Fruit fly (Drosophila melanogaster): ENCODE results near the gene CG2926.
A peak's percentile ranks its signal among the peaks of the same experiment; 100 is the strongest.

Gene CG2926

DNA sequence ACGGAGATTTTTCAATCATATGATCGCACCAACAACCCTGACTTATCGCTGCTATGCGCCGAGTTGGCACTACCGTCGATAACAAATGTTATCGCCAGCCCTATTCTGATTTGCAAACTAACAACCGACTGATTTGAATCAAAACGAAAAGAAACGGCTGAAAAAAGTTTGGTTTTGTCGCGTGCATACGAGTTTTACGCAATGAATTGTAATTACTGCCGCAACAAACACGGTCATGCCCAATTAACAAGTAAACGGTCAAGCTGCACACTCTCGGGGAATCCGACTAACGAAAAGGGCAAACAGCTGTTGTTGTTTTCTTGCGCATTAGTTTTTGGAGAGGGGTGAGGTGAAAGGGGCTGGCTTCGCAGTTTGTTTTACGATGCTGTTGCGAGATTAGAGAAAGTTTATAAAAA, 23.4 kb downstream of the CG2926 start, which contains the start of the genes CG14671 and CG12746 (continued):
- TF ChIP-seq Aef1 (GFP tag; IDR thresholded peaks at IDR 0.05) (0 out of 3 replicates have a peak, but pooled peaks have one; percentile 21), CG2116 (GFP tag; optimal IDR thresholded peaks at IDR 0.05) (peak; percentile 78), tio (GFP tag; optimal IDR thresholded peaks at IDR 0.05) (no peak), CG10366 (GFP tag; IDR thresholded peaks at IDR 0.05) (no peak), CG3995 (GFP tag; optimal IDR thresholded peaks at IDR 0.05) (no peak), pzg (GFP tag; optimal IDR thresholded peaks at IDR 0.05) (peak; percentile 63), CG1832 (GFP tag; optimal IDR thresholded peaks at IDR 0.05) (no peak), sens (GFP tag) (peak; percentile 79), Hr3 (GFP tag; optimal IDR thresholded peaks at IDR 0.05) (no peak), da (GFP tag; optimal IDR thresholded peaks at IDR 0.05) (no peak), dpn (GFP tag; optimal IDR thresholded peaks at IDR 0.05) (no peak), ranshi (GFP tag; IDR thresholded peaks at IDR 0.05) (no peak), shn (GFP tag; optimal IDR thresholded peaks at IDR 0.05) (no peak), CG14667 (GFP tag; IDR thresholded peaks at IDR 0.05) (no peak), CG31365 (tag; optimal IDR thresholded peaks at IDR 0.05) (no peak), emc (GFP tag; optimal IDR thresholded peaks at IDR 0.05) (no peak), zfh2 (GFP tag; optimal IDR thresholded peaks at IDR 0.05) (no peak), Poxn (GFP tag; IDR thresholded peaks at IDR 0.05) (no peak), CG11247 (GFP tag; IDR thresholded peaks at IDR 0.05) (no peak), CG13296 (GFP tag; optimal IDR thresholded peaks at IDR 0.05) (no peak), CG10565 (GFP tag; optimal IDR thresholded peaks at IDR 0.05) (no peak), p53 (GFP tag; optimal IDR thresholded peaks at IDR 0.05) (no peak), grn (GFP tag; optimal IDR thresholded peaks at IDR 0.05) (peak; percentile 44), CG2120 (GFP tag; optimal IDR thresholded peaks at IDR 0.05) (no peak), CG4617 (GFP tag; optimal IDR thresholded peaks at IDR 0.05; ENCODE audit: borderline replicate concordance) (peak; percentile 52), CoRest (tag; optimal IDR thresholded peaks at IDR 0.05) (peak; percentile 13), CG4328 (GFP tag; optimal IDR thresholded peaks at IDR 0.05) (no peak), row (GFP tag; IDR thresholded peaks at IDR 0.05) (0 out of 3 replicates have a peak, but pooled peaks have one; percentile 17), croc (GFP tag; conservative IDR thresholded peaks at IDR 0.05) (no peak), pb (GFP tag; optimal IDR thresholded peaks at IDR 0.05) (no peak), Pdp1 (GFP tag; optimal IDR thresholded peaks at IDR 0.05) (peak in 1 of 2 experiments; percentile 18), nerfin-2 (GFP tag; IDR thresholded peaks at IDR 0.05; ENCODE audit: partially characterized antibody) (peak; percentile 36; the same call in 1 of the 2 replicates), CG4820 (GFP tag; optimal IDR thresholded peaks at IDR 0.05) (no peak), CG2712 (tag; optimal IDR thresholded peaks at IDR 0.05) (peak; percentile 39), Myb (GFP tag; optimal IDR thresholded peaks at IDR 0.05) (peak; percentile 84), BEAF-32 (GFP tag; optimal IDR thresholded peaks at IDR 0.05) (peak; percentile 28), CG12659 (GFP tag; optimal IDR thresholded peaks at IDR 0.05) (peak; percentile 15), crol (GFP tag; IDR thresholded peaks at IDR 0.05) (peak; percentile 94), Elba2 (GFP tag; optimal IDR thresholded peaks at IDR 0.05) (peak; percentile 7), CG13894 (tag; optimal IDR thresholded peaks at IDR 0.05) (no peak), CG8089 (GFP tag; optimal IDR thresholded peaks at IDR 0.05) (no peak), HmgD (GFP tag; optimal IDR thresholded peaks at IDR 0.05) (no peak), CrebB (tag; optimal IDR thresholded peaks at IDR 0.05) (peak; percentile 26), sc (optimal IDR thresholded peaks at IDR 0.05) (no peak), sc (GFP tag; optimal IDR thresholded peaks at IDR 0.05) (no peak), CG2889 (GFP tag; IDR thresholded peaks at IDR 0.05) (no peak), CG9797 (GFP tag; optimal IDR thresholded peaks at IDR 0.05) (peak; percentile 30), Bgb (GFP tag; IDR thresholded peaks at IDR 0.05; ENCODE audit: partially characterized antibody) (peak; percentile 20; the same call in 1 of the 2 replicates), slbo (GFP tag; IDR thresholded peaks at IDR 0.05) (no peak), HmgZ (tag; optimal IDR thresholded peaks at IDR 0.05) (peak; percentile 34), CG17186 (GFP tag; optimal IDR thresholded peaks at IDR 0.05) (peak; percentile 26), Doc2 (GFP tag; IDR thresholded peaks at IDR 0.05) (no peak)
